Worm (Caenorhabditis elegans) whole organism, late embryonic: Measurements from ENCODE around the gene clec-25.

Experiments used
- C08G9.2 ChIP-seq: sonication (generic microtip); optimal IDR thresholded peaks from 2 replicates; lab custom pipeline; 2016; ENCODE audit warnings: mild to moderate bottlenecking, missing genetic modification characterization, moderate library complexity, missing compliant biosample characterization
- C38D4.7 ChIP-seq: fragments of 200-800 bp; sonication (Bioruptor generic); optimal IDR thresholded peaks from 2 replicates; lab custom pipeline; 2018; ENCODE audit warnings: mild to moderate bottlenecking, missing genetic modification characterization, moderate library complexity, missing compliant biosample characterization
- K09A11.1 ChIP-seq: sonication (generic microtip); optimal IDR thresholded peaks from 2 replicates; lab custom pipeline; 2017; ENCODE audit warnings: antibody characterized with exemption, mild to moderate bottlenecking, missing genetic modification characterization, missing compliant biosample characterization; ENCODE audit not compliant: insufficient read depth
- T23F11.4 ChIP-seq: fragments of 200-800 bp; sonication (Bioruptor generic); optimal IDR thresholded peaks from 2 replicates; lab custom pipeline; 2018; ENCODE audit warnings: mild to moderate bottlenecking, missing genetic modification characterization, missing compliant biosample characterization
- ceh-14 ChIP-seq: sonication (generic microtip); optimal IDR thresholded peaks from 2 replicates; lab custom pipeline; 2016; ENCODE audit warnings: missing genotype, missing genetic modification characterization, missing compliant biosample characterization
- ceh-18 ChIP-seq: sonication (generic microtip); optimal IDR thresholded peaks from 2 replicates; lab custom pipeline; 2016; ENCODE audit warnings: missing genetic modification characterization, missing compliant biosample characterization
- ceh-19 ChIP-seq: fragments of 200-800 bp; sonication (Bioruptor generic); optimal IDR thresholded peaks from 2 replicates; lab custom pipeline; 2018; ENCODE audit warnings: mild to moderate bottlenecking, missing genetic modification characterization, missing compliant biosample characterization
- ceh-22 ChIP-seq: sonication (generic microtip); optimal IDR thresholded peaks from 2 replicates; lab custom pipeline; 2017; ENCODE audit warnings: missing biosample characterization, missing genetic modification characterization
- ceh-24 ChIP-seq: sonication (generic microtip); optimal IDR thresholded peaks from 2 replicates; lab custom pipeline; 2016; ENCODE audit warnings: mild to moderate bottlenecking, missing genetic modification characterization, missing compliant biosample characterization
- ceh-30 ChIP-seq: fragments of 150-350 bp; optimal IDR thresholded peaks from 2 replicates; lab custom pipeline; 2014; ENCODE audit warnings: missing biosample characterization, missing genetic modification characterization
- ceh-31 ChIP-seq: sonication (generic microtip); optimal IDR thresholded peaks from 2 replicates; lab custom pipeline; 2016; ENCODE audit warnings: missing genetic modification characterization, missing compliant biosample characterization
- ceh-34 ChIP-seq: sonication (generic microtip); optimal IDR thresholded peaks from 2 replicates; lab custom pipeline; 2016; ENCODE audit warnings: mild to moderate bottlenecking, missing genetic modification characterization, missing compliant biosample characterization
- ceh-9 ChIP-seq: sonication (generic microtip); optimal IDR thresholded peaks from 2 replicates; lab custom pipeline; 2016; ENCODE audit warnings: mild to moderate bottlenecking, missing genetic modification characterization, inconsistent platforms, missing compliant biosample characterization
- elt-2 ChIP-seq: sonication (generic microtip); optimal IDR thresholded peaks from 2 replicates; lab custom pipeline; 2016; ENCODE audit warnings: missing genetic modification reagents, missing genetic modification characterization, missing compliant biosample characterization
- ets-4 ChIP-seq: sonication (generic microtip); optimal IDR thresholded peaks from 2 replicates; lab custom pipeline; 2016; ENCODE audit warnings: missing genetic modification characterization, missing compliant biosample characterization
- fkh-10 ChIP-seq: fragments of 150-350 bp; optimal IDR thresholded peaks from 2 replicates; lab custom pipeline; 2014; ENCODE audit warnings: missing biosample characterization, missing genetic modification reagents, missing genetic modification characterization
- hlh-13 ChIP-seq: fragments of 200-800 bp; sonication (Bioruptor generic); optimal IDR thresholded peaks from 2 replicates; lab custom pipeline; 2018; ENCODE audit warnings: mild to moderate bottlenecking, missing genetic modification characterization, missing compliant biosample characterization
- hlh-15 ChIP-seq: sonication (generic microtip); optimal IDR thresholded peaks from 2 replicates; lab custom pipeline; 2016; ENCODE audit warnings: missing genetic modification characterization, missing compliant biosample characterization
- lin-11 ChIP-seq: fragments of 200-800 bp; sonication (Bioruptor generic); optimal IDR thresholded peaks from 2 replicates; lab custom pipeline; 2018; ENCODE audit warnings: mild to moderate bottlenecking, missing genetic modification characterization, missing compliant biosample characterization
- madf-2 ChIP-seq: sonication (generic microtip); optimal IDR thresholded peaks from 2 replicates; lab custom pipeline; 2017; ENCODE audit warnings: missing genetic modification characterization, missing compliant biosample characterization
- nhr-11 ChIP-seq: fragments of 150-350 bp; optimal IDR thresholded peaks from 2 replicates; lab custom pipeline; 2014; ENCODE audit warnings: missing biosample characterization, missing genetic modification characterization
- nhr-232 ChIP-seq: sonication (generic microtip); optimal IDR thresholded peaks from 2 replicates; lab custom pipeline; 2016; ENCODE audit warnings: missing genetic modification characterization, missing compliant biosample characterization
- npax-4 ChIP-seq: sonication (generic microtip); optimal IDR thresholded peaks from 2 replicates; lab custom pipeline; 2016; ENCODE audit warnings: missing genetic modification characterization, missing compliant biosample characterization
- pag-3 ChIP-seq: sonication (generic microtip); optimal IDR thresholded peaks from 2 replicates; lab custom pipeline; 2016; ENCODE audit warnings: missing compliant biosample characterization, missing genetic modification characterization, borderline replicate concordance
- pax-1 ChIP-seq: fragments of 150-350 bp; optimal IDR thresholded peaks from 2 replicates; lab custom pipeline; 2014; ENCODE audit warnings: missing biosample characterization, missing genetic modification characterization
- pha-2 ChIP-seq: sonication (generic microtip); optimal IDR thresholded peaks from 2 replicates; lab custom pipeline; 2017; ENCODE audit warnings: mild to moderate bottlenecking, missing genetic modification characterization, missing compliant biosample characterization
- pros-1 ChIP-seq: fragments of 150-350 bp; optimal IDR thresholded peaks from 2 replicates; lab custom pipeline; 2014; ENCODE audit warnings: missing biosample characterization, missing genetic modification reagents, missing genetic modification characterization
- ref-2 ChIP-seq: sonication (generic microtip); optimal IDR thresholded peaks from 2 replicates; lab custom pipeline; 2016; ENCODE audit warnings: missing genetic modification characterization, missing compliant biosample characterization
- sdc-2 ChIP-seq: sonication (generic microtip); optimal IDR thresholded peaks from 2 replicates; lab custom pipeline; 2016; ENCODE audit warnings: missing genotype, missing genetic modification characterization, missing compliant biosample characterization
- sox-2 ChIP-seq: fragments of 200-800 bp; sonication (Bioruptor generic); IDR thresholded peaks from 2 replicates; pipeline ENCODE4 v1.3.6; 2022; ENCODE audit warnings: missing genetic modification reagents, missing genetic modification characterization, missing compliant biosample characterization
- sox-4 ChIP-seq: sonication (generic microtip); optimal IDR thresholded peaks from 2 replicates; lab custom pipeline; 2017; ENCODE audit warnings: mild to moderate bottlenecking, missing genetic modification characterization, inconsistent platforms, missing compliant biosample characterization
- tbx-2 ChIP-seq: sonication (generic microtip); optimal IDR thresholded peaks from 2 replicates; lab custom pipeline; 2016; ENCODE audit warnings: missing genetic modification characterization, missing compliant biosample characterization
- tbx-7 ChIP-seq: sonication (generic microtip); optimal IDR thresholded peaks from 2 replicates; lab custom pipeline; 2016; ENCODE audit warnings: missing genotype, missing genetic modification characterization, missing compliant biosample characterization
- ttx-3 ChIP-seq: sonication (generic microtip); optimal IDR thresholded peaks from 2 replicates; lab custom pipeline; 2016; ENCODE audit warnings: missing genetic modification reagents, missing genetic modification characterization, missing compliant biosample characterization
- unc-55 ChIP-seq: sonication (generic microtip); optimal IDR thresholded peaks from 2 replicates; lab custom pipeline; 2017; ENCODE audit warnings: missing biosample characterization, missing genetic modification reagents, missing genetic modification characterization
- ztf-16 ChIP-seq: sonication (generic microtip); optimal IDR thresholded peaks from 2 replicates; lab custom pipeline; 2017; ENCODE audit warnings: missing genetic modification characterization, missing compliant biosample characterization

clec-25 gene

ce11 chrV:16832865-16833264 lies 10.2 kb upstream of the clec-25 start, which contains the start of gene phy-3:
Gene phy-3 (plus strand): TSS chrV:16833165.
- no peak for TF ChIP-seq ceh-24 (tag; lab: Kevin White, UChicago)
- no peak for TF ChIP-seq pax-1 (tag; lab: Kevin White, UChicago)
- TF ChIP-seq npax-4 = no peak
- no peak for TF ChIP-seq tbx-7 (tag; lab: Kevin White, UChicago)
- TF ChIP-seq ceh-31 (tag; lab: Kevin White, UChicago) = no peak

- TF ChIP-seq ref-2 (no peak), C38D4.7 (GFP tag; lab: Kevin White, UChicago) (no peak), ceh-14 (tag; lab: Kevin White, UChicago) (no peak), hlh-15 (tag; lab: Kevin White, UChicago) (no peak), K09A11.1 (tag; lab: Kevin White, UChicago) (no peak), nhr-11 (tag; lab: Kevin White, UChicago) (no peak), sox-4 (tag; lab: Kevin White, UChicago) (no peak), ceh-31 (tag; lab: Kevin White, UChicago) (no peak), ceh-19 (GFP tag; lab: Kevin White, UChicago) (no peak)
These were observed 9.4 kb upstream of the clec-25 start for ce11 chrV:16833672-16834071.

DNA sequence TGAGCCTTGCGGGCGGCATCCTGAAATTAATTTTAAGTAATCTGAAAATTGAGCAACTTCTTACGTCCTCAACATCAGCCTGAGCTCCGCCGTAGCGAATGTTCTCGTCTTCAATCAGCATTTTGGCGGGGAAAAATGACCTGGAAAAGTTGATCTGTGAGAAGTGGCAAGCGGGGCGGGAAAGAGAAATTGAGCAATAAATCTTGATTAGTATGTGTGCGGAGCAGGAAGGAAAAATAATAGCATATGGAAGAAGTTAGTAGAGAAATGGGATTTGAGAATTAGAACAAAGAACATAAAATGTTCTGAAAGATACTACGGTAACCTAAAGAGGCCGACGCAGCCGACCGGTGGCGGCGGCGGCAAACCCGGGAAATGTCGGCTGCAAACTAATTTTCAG lies 8.1 kb upstream of the clec-25 start, which contains the start of gene tni-3:
tni-3 (minus strand) TSS at position 140 of the 400 bp plus-strand sequence.
- no peak for TF ChIP-seq nhr-232 (tag; lab: Kevin White, UChicago)
- TF ChIP-seq C08G9.2 = no peak
- TF ChIP-seq fkh-10 (GFP tag; lab: Kevin White, UChicago) = no peak
- no peak for TF ChIP-seq T23F11.4 (GFP tag; lab: Kevin White, UChicago)
- no peak for TF ChIP-seq sdc-2 (tag; lab: Kevin White, UChicago)
- no peak for TF ChIP-seq madf-2 (tag; lab: Kevin White, UChicago)
- no peak for TF ChIP-seq lin-11
- TF ChIP-seq ceh-31 (tag; lab: Kevin White, UChicago) = no peak
- no peak for TF ChIP-seq tbx-2 (tag; lab: Kevin White, UChicago)
- no peak for TF ChIP-seq C38D4.7 (GFP tag; lab: Kevin White, UChicago)
- TF ChIP-seq ceh-30 (tag; lab: Kevin White, UChicago) = no peak
- TF ChIP-seq ceh-19 (GFP tag; lab: Kevin White, UChicago) = no peak

- TF ChIP-seq ceh-34 (tag; lab: Kevin White, UChicago) = peak; percentile 56
- peak; percentile 7 for TF ChIP-seq ceh-18 (tag; lab: Kevin White, UChicago)
- TF ChIP-seq sox-2 = no peak
- no peak for TF ChIP-seq ets-4 (tag; lab: Kevin White, UChicago)
- TF ChIP-seq elt-2 (tag; lab: Kevin White, UChicago) = no peak
- TF ChIP-seq hlh-13 (GFP tag; lab: Kevin White, UChicago) = no peak
These were observed 6.9 kb upstream of the clec-25 start for ce11 chrV:16836100-16836499.

DNA sequence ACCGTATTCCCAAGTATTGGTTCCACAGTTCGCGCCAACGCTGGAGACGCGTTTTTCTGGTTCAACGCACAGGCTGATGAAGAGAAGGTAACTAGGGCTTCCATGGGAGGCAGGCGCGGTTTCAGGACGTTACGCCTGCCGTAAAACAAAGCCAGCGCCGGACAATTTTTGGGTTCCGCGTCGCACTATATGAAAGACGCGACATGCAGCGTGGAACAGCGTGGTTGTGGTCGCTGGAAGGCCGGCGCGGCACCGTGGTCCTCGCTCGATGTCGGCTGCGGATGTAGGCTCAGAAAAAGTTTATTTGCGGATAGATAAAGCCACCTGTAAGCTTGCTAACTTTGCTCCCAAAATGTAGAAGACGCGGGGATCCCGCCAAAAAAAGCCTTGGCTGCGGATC lies 4.6 kb upstream of the clec-25 start:
- TF ChIP-seq ceh-30 (tag; lab: Kevin White, UChicago) = no peak
- no peak for TF ChIP-seq pha-2 (tag; lab: Kevin White, UChicago)
- TF ChIP-seq ceh-22 (tag; lab: Kevin White, UChicago) = no peak
- TF ChIP-seq ttx-3 (tag; lab: Kevin White, UChicago) = no peak
- TF ChIP-seq ceh-9 (tag; lab: Kevin White, UChicago) = no peak
- no peak for TF ChIP-seq ets-4 (tag; lab: Kevin White, UChicago)

DNA sequence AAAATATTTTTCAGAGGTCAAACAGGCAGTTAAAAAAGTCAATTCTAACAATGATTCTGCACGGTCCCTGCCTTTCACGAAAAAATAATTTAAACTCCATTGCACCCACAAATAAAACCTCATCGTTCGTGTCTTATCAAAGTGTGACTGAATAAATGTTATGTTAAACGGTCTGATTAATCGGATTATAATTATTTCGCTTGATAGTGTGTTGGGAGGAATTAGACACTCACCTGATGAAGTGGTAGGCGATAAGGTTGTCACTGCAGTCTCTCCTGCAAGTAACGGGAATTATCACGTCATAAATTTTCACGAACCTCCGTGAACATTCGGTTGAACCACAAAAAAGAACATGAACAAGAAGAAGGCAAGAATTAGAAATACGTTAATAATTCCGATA lies 2.8 kb upstream of the clec-25 start:
- no peak for TF ChIP-seq ztf-16 (tag; lab: Kevin White, UChicago)
- TF ChIP-seq pros-1 = no peak
- TF ChIP-seq unc-55 = no peak
- TF ChIP-seq fkh-10 (GFP tag; lab: Kevin White, UChicago) = no peak
- no peak for TF ChIP-seq sdc-2 (tag; lab: Kevin White, UChicago)
- TF ChIP-seq pha-2 (tag; lab: Kevin White, UChicago) = no peak
- TF ChIP-seq nhr-232 (tag; lab: Kevin White, UChicago) = no peak
- no peak for TF ChIP-seq pag-3
- TF ChIP-seq ref-2 = no peak
